Worm (Caenorhabditis elegans): ENCODE data around the gene F55G11.1.

ce11 chrIV:12906529-12906928 is 39.9 kb downstream of the F55G11.1 start, which contains the start of gene K08D8.3:
- TF ChIP-seq zag-1 (tag; optimal IDR thresholded peaks at IDR 0.05) (no peak), F16B12.6 (tag; optimal IDR thresholded peaks at IDR 0.05) (no peak), unc-62 (GFP tag; optimal IDR thresholded peaks at IDR 0.05) (no peak), nhr-47 (tag; optimal IDR thresholded peaks at IDR 0.05) (no peak), snu-23 (GFP tag; optimal IDR thresholded peaks at IDR 0.05) (no peak)

Measured in whole organism, L1 larva.